Fruit fly (Drosophila melanogaster) whole organism, embryonic: ENCODE measurements around the gene CG43915.

Experiments
- Ada2b ChIP-seq: fragments of 200-800 bp; sonication (Bioruptor generic); IDR thresholded peaks from 2 replicates; pipeline ENCODE4 v1.3.6; 2022; ENCODE audit warnings: missing biosample characterization, missing genetic modification characterization
- Atf3 ChIP-seq: fragments of 200-800 bp; sonication (Bioruptor generic); optimal IDR thresholded peaks from 3 replicates; lab custom pipeline; 2016; ENCODE audit warnings: missing biosample characterization, missing genetic modification characterization
- Awh ChIP-seq: fragments of 200-800 bp; sonication (Bioruptor generic); IDR thresholded peaks from 2 replicates; pipeline ENCODE4, ENCODE4 v1.3.6; 2022; ENCODE audit warnings: missing biosample characterization, missing genetic modification characterization
- CG10462 ChIP-seq: fragments of 200-800 bp; sonication (Bioruptor generic); optimal IDR thresholded peaks from 2 replicates; lab custom pipeline; 2016; ENCODE audit warnings: missing biosample characterization, missing genetic modification characterization
- CG10654 ChIP-seq: fragments of 200-800 bp; sonication (Bioruptor generic); optimal IDR thresholded peaks from 2 replicates; lab custom pipeline; 2016; ENCODE audit warnings: missing biosample characterization, missing genetic modification characterization
- CG11398 ChIP-seq: fragments of 200-800 bp; sonication (Bioruptor generic); optimal IDR thresholded peaks from 2 replicates; lab custom pipeline; 2016; ENCODE audit warnings: missing biosample characterization, missing genetic modification characterization
- CG12104 ChIP-seq: fragments of 200-800 bp; sonication (Bioruptor generic); optimal IDR thresholded peaks from 3 replicates; lab custom pipeline; 2016; ENCODE audit warnings: missing biosample characterization, missing genetic modification characterization
- CG13424 ChIP-seq: fragments of 200-800 bp; sonication (Bioruptor generic); optimal IDR thresholded peaks from 2 replicates; lab custom pipeline; 2019; ENCODE audit warnings: missing biosample characterization, mild to moderate bottlenecking, missing genetic modification characterization, moderate library complexity
- CG13624 ChIP-seq: fragments of 200-800 bp; sonication (Bioruptor generic); optimal IDR thresholded peaks from 2 replicates; lab custom pipeline; 2016; ENCODE audit warnings: missing biosample characterization, missing genetic modification characterization
- CG14050 ChIP-seq: fragments of 200-800 bp; sonication (Bioruptor generic); IDR thresholded peaks from 3 replicates; pipeline ENCODE4 v1.3.6; 2022; ENCODE audit warnings: missing biosample characterization, missing genetic modification characterization
- CG15514 ChIP-seq: fragments of 200-800 bp; sonication (Bioruptor generic); optimal IDR thresholded peaks from 3 replicates; lab custom pipeline; 2017; ENCODE audit warnings: missing biosample characterization, missing genetic modification characterization, mild to moderate bottlenecking, moderate library complexity, missing genetic modification reagents
- CG17912 ChIP-seq: fragments of 200-800 bp; sonication (Bioruptor generic); optimal IDR thresholded peaks from 2 replicates; lab custom pipeline; 2018; ENCODE audit warnings: missing biosample characterization, mild to moderate bottlenecking, missing genetic modification characterization
- CG18011 ChIP-seq: fragments of 200-800 bp; sonication (Bioruptor generic); optimal IDR thresholded peaks from 2 replicates; lab custom pipeline; 2017; ENCODE audit warnings: missing biosample characterization, missing genetic modification characterization, mild to moderate bottlenecking, moderate library complexity, missing genotype
- CG18764 ChIP-seq: fragments of 200-800 bp; sonication (Bioruptor generic); optimal IDR thresholded peaks from 3 replicates; lab custom pipeline; 2016; ENCODE audit warnings: missing biosample characterization, missing genetic modification characterization
- CG3838 ChIP-seq: fragments of 200-800 bp; sonication (Bioruptor generic); optimal IDR thresholded peaks from 3 replicates; lab custom pipeline; 2016; ENCODE audit warnings: missing biosample characterization, missing genetic modification characterization
- CG4424 ChIP-seq: fragments of 200-800 bp; sonication (Bioruptor generic); optimal IDR thresholded peaks from 3 replicates; lab custom pipeline; 2016; ENCODE audit warnings: missing biosample characterization, missing genetic modification characterization
- CG4730 ChIP-seq: fragments of 200-800 bp; sonication (Bioruptor generic); IDR thresholded peaks from 2 replicates; pipeline ENCODE4 v1.3.6; 2022; ENCODE audit warnings: missing biosample characterization, missing genetic modification characterization
- CG7372 ChIP-seq: fragments of 200-800 bp; sonication (Bioruptor generic); IDR thresholded peaks from 2 replicates; pipeline ENCODE4 v1.3.6; 2022; ENCODE audit warnings: missing biosample characterization, missing genetic modification characterization
- CG7963 ChIP-seq: fragments of 200-800 bp; sonication (Bioruptor generic); IDR thresholded peaks from 3 replicates; pipeline ENCODE4 v1.3.6; 2022; ENCODE audit warnings: missing biosample characterization, missing genetic modification characterization; ENCODE audit not compliant: partially characterized antibody
- CHES-1-like ChIP-seq: fragments of 200-800 bp; sonication (Bioruptor generic); optimal IDR thresholded peaks from 2 replicates; lab custom pipeline; 2016; ENCODE audit warnings: missing biosample characterization, missing genetic modification characterization
- Doc2 ChIP-seq: fragments of 200-800 bp; sonication (Bioruptor generic); IDR thresholded peaks from 2 replicates; pipeline ENCODE4 v1.3.6; 2022; ENCODE audit warnings: missing biosample characterization, missing genetic modification characterization
- Doc3 ChIP-seq: fragments of 200-800 bp; sonication (Bioruptor generic); IDR thresholded peaks from 3 replicates; pipeline ENCODE4 v1.3.6; 2022; ENCODE audit warnings: missing biosample characterization, missing genetic modification characterization; ENCODE audit not compliant: partially characterized antibody
- Fer1 ChIP-seq: fragments of 200-800 bp; sonication (Bioruptor generic); optimal IDR thresholded peaks from 2 replicates; lab custom pipeline; 2017; ENCODE audit warnings: missing biosample characterization, mild to moderate bottlenecking, missing genetic modification characterization
- H2.0 ChIP-seq: fragments of 200-800 bp; sonication (Bioruptor generic); IDR thresholded peaks from 2 replicates; pipeline ENCODE4 v1.3.6; 2022; ENCODE audit warnings: missing biosample characterization, missing genetic modification characterization
- HLH4C ChIP-seq: fragments of 200-800 bp; sonication (Bioruptor generic); IDR thresholded peaks from 3 replicates; pipeline ENCODE4 v1.3.6; 2022; ENCODE audit warnings: missing biosample characterization, missing genetic modification characterization; ENCODE audit not compliant: partially characterized antibody
- HLH54F ChIP-seq: fragments of 200-800 bp; sonication (Bioruptor generic); optimal IDR thresholded peaks from 3 replicates; lab custom pipeline; 2016; ENCODE audit warnings: missing biosample characterization, missing genetic modification characterization
- HmgZ ChIP-seq: fragments of 200-800 bp; sonication (Bioruptor generic); optimal IDR thresholded peaks from 2 replicates; lab custom pipeline; 2018; ENCODE audit warnings: missing biosample characterization, mild to moderate bottlenecking, missing genetic modification characterization
- MBD-R2 ChIP-seq: fragments of 200-800 bp; sonication (Bioruptor generic); IDR thresholded peaks from 2 replicates; pipeline ENCODE4 v1.3.6; 2022; ENCODE audit warnings: missing biosample characterization, missing genetic modification characterization
- Oaz ChIP-seq: fragments of 200-800 bp; sonication (Bioruptor generic); IDR thresholded peaks from 2 replicates; pipeline ENCODE4 v1.3.6; 2022; ENCODE audit warnings: missing biosample characterization, missing genetic modification characterization
- Sry-δ ChIP-seq: fragments of 200-800 bp; sonication (Bioruptor generic); optimal IDR thresholded peaks from 2 replicates; lab custom pipeline; 2016; ENCODE audit warnings: missing biosample characterization, missing genetic modification characterization
- Tbp ChIP-seq: fragments of >200 bp; optimal IDR thresholded peaks from 2 replicates; lab custom pipeline; 2018; ENCODE audit warnings: missing biosample characterization, missing genetic modification characterization
- Xrp1 ChIP-seq: fragments of 200-800 bp; sonication (Bioruptor generic); IDR thresholded peaks from 2 replicates; pipeline ENCODE4 v1.3.6; 2022; ENCODE audit warnings: missing biosample characterization, missing genetic modification characterization
- ase ChIP-seq: fragments of 200-800 bp; sonication (Bioruptor generic); IDR thresholded peaks from 3 replicates; pipeline ENCODE4 v1.3.6; 2022; ENCODE audit warnings: missing biosample characterization, missing genetic modification characterization
- ash1 ChIP-seq: fragments of 200-800 bp; sonication (Bioruptor generic); optimal IDR thresholded peaks from 2 replicates; lab custom pipeline; 2018; ENCODE audit warnings: missing biosample characterization, mild to moderate bottlenecking, missing genetic modification characterization
- cad ChIP-seq: fragments of >200 bp; optimal IDR thresholded peaks from 2 replicates; lab custom pipeline; 2017; ENCODE audit warnings: missing biosample characterization, missing genetic modification characterization
- crc ChIP-seq: fragments of 200-800 bp; sonication (Bioruptor generic); optimal IDR thresholded peaks from 2 replicates; lab custom pipeline; 2016; ENCODE audit warnings: missing biosample characterization, missing genetic modification characterization
- crp ChIP-seq, 2 experiments: fragments of 200-800 bp; sonication (Bioruptor generic); optimal IDR thresholded peaks; 2 replicates in 1 of 2; 3 replicates in 1 of 2; lab custom pipeline; 2017; ENCODE audit warnings: missing biosample characterization in 2 of 2, missing genetic modification characterization in 2 of 2, mild to moderate bottlenecking in 1 of 2, moderate library complexity in 1 of 2
- dm ChIP-seq: fragments of 200-800 bp; sonication (Bioruptor generic); optimal IDR thresholded peaks from 3 replicates; lab custom pipeline; 2016; ENCODE audit warnings: missing biosample characterization, missing genetic modification characterization
- en ChIP-seq: fragments of 200-800 bp; sonication (Bioruptor generic); optimal IDR thresholded peaks from 2 replicates; lab custom pipeline; 2016; ENCODE audit warnings: missing biosample characterization, missing genetic modification characterization
- fd102C ChIP-seq: fragments of 200-800 bp; sonication (Bioruptor generic); optimal IDR thresholded peaks from 2 replicates; lab custom pipeline; 2018; ENCODE audit warnings: missing biosample characterization, mild to moderate bottlenecking, missing genetic modification characterization, moderate library complexity
- grau ChIP-seq: fragments of 200-800 bp; optimal IDR thresholded peaks from 3 replicates; lab custom pipeline; 2019; ENCODE audit warnings: missing biosample characterization, mild to moderate bottlenecking, missing genetic modification characterization, moderate library complexity
- hb ChIP-seq: fragments of 200-800 bp; sonication (Bioruptor generic); IDR thresholded peaks from 3 replicates; pipeline ENCODE4 v1.3.6; 2022; ENCODE audit warnings: missing biosample characterization, missing genetic modification characterization; ENCODE audit not compliant: partially characterized antibody
- klu ChIP-seq: fragments of 200-800 bp; sonication (Bioruptor generic); IDR thresholded peaks from 2 replicates; pipeline ENCODE4 v1.3.6; 2022; ENCODE audit warnings: missing biosample characterization, missing genetic modification characterization
- lmd ChIP-seq: fragments of 200-800 bp; sonication (Bioruptor generic); IDR thresholded peaks from 2 replicates; pipeline ENCODE4 v1.3.6; 2022; ENCODE audit warnings: missing biosample characterization, missing genetic modification characterization
- nerfin-2 ChIP-seq: fragments of 200-800 bp; sonication (Bioruptor generic); IDR thresholded peaks from 2 replicates; pipeline ENCODE4 v1.3.6; 2022; ENCODE audit warnings: missing biosample characterization, missing genetic modification characterization; ENCODE audit not compliant: partially characterized antibody
- pfk ChIP-seq: fragments of 200-800 bp; sonication (Bioruptor generic); optimal IDR thresholded peaks from 2 replicates; lab custom pipeline; 2018; ENCODE audit warnings: missing biosample characterization, mild to moderate bottlenecking, missing genetic modification characterization, moderate library complexity
- pum ChIP-seq: fragments of 200-800 bp; sonication (Bioruptor generic); optimal IDR thresholded peaks from 2 replicates; lab custom pipeline; 2016; ENCODE audit warnings: missing biosample characterization, missing genetic modification characterization
- sisA ChIP-seq: fragments of 200-800 bp; sonication (Bioruptor generic); IDR thresholded peaks from 2 replicates; pipeline ENCODE4 v1.3.6; 2022; ENCODE audit warnings: missing biosample characterization, missing genetic modification characterization
- slbo ChIP-seq: fragments of 200-800 bp; sonication (Bioruptor generic); IDR thresholded peaks from 2 replicates; pipeline ENCODE4 v1.3.6; 2022; ENCODE audit warnings: missing biosample characterization, missing genetic modification characterization
- vnd ChIP-seq: fragments of 200-800 bp; sonication (Bioruptor generic); IDR thresholded peaks from 3 replicates; pipeline ENCODE4 v1.3.6; 2022; ENCODE audit warnings: missing biosample characterization, missing genetic modification characterization; ENCODE audit not compliant: partially characterized antibody

Gene CG43915

DNA sequence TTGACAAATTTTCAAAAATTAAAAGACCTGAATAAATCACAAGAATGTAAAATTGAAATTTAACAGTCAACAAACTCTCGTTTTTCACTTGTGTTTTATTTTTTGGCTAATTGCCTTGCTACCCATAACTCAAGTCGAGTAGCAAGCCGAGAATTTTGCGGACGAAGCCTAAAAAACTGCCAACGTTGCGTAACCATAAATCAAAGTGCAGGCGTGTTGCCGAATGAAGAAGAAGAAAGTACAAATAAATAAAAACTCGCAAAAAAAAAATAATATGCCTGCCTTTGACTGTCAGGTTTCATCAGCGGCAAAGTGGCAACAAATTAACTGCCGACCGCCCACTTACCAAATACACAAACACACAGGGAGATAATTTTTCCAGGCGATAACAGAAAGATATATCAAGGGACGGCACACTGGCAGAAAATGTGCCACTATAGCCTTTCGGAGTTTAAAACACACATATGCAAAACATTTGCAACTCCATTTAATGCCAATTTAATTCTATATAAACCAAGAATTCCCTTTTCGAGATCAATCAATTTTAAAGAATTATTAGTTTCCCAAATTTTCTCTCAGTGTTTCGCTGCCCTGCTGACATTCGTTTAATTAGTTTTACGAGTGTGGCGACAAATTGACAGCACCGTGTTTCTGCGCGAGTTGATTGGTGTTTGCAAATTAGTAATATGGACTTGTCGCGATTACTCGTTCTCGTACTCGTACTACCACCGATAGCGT lies 44.3 kb upstream of the CG43915 start (continued):
- TF ChIP-seq MBD-R2 (GFP tag; lab: Robert Waterston, UW): peak; percentile 83; the same call in 1 of the 2 replicates
- TF ChIP-seq nerfin-2: no peak
- TF ChIP-seq lmd (GFP tag; lab: Robert Waterston, UW): peak; percentile 88
- TF ChIP-seq CG17912 (GFP tag; lab: Kevin White, UChicago): peak; percentile 20
- peak; percentile 93 for TF ChIP-seq HLH54F (GFP tag; lab: Kevin White, UChicago)
- TF ChIP-seq CG4424: peak; percentile 63
- TF ChIP-seq Oaz (GFP tag; lab: Robert Waterston, UW): peak; percentile 86
- peak; percentile 84 for TF ChIP-seq Xrp1 (GFP tag; lab: Robert Waterston, UW)
- peak; percentile 93 for TF ChIP-seq Fer1 (GFP tag; lab: Kevin White, UChicago)
- peak; percentile 43 for TF ChIP-seq Sry-δ (GFP tag; lab: Kevin White, UChicago)
- peak; percentile 95 for TF ChIP-seq CG13624 (GFP tag; lab: Kevin White, UChicago)
- peak; percentile 50 for TF ChIP-seq CG3838 (GFP tag; lab: Kevin White, UChicago)
- peak; percentile 79 for TF ChIP-seq klu (GFP tag; lab: Robert Waterston, UW)
- peak; percentile 90 for TF ChIP-seq CG13424 (tag; lab: Kevin White, UChicago)
- no peak for TF ChIP-seq hb (GFP tag; lab: Robert Waterston, UW)
- TF ChIP-seq dm: peak; percentile 63
- TF ChIP-seq pfk (GFP tag; lab: Kevin White, UChicago): no peak
- no peak for TF ChIP-seq Tbp (GFP tag; lab: Kevin White, UChicago)
- TF ChIP-seq en (GFP tag; lab: Kevin White, UChicago): peak; percentile 41
- TF ChIP-seq grau (tag; lab: Kevin White, UChicago): peak; percentile 89
- peak; percentile 69 for TF ChIP-seq pum (GFP tag; lab: Kevin White, UChicago)
- peak; percentile 70 for TF ChIP-seq Awh
- peak; percentile 54 for TF ChIP-seq CG10462 (GFP tag; lab: Kevin White, UChicago)
- TF ChIP-seq CG4730: peak; percentile 83
- TF ChIP-seq Doc3 (GFP tag; lab: Robert Waterston, UW): no peak
- no peak for TF ChIP-seq vnd (GFP tag; lab: Robert Waterston, UW)
- TF ChIP-seq H2.0 (GFP tag; lab: Robert Waterston, UW): peak; percentile 80
- peak in 1 of 2 experiments; percentile 37 for TF ChIP-seq crp (GFP tag; optimal IDR thresholded peaks at IDR 0.05; lab: Kevin White, UChicago)
- no peak for TF ChIP-seq CG7963 (GFP tag; lab: Robert Waterston, UW)
- TF ChIP-seq CG7372 (GFP tag; lab: Robert Waterston, UW): peak; percentile 83
- TF ChIP-seq ase: peak; percentile 76; the same call in 1 of the 3 replicates
- TF ChIP-seq CG18011 (GFP tag; lab: Kevin White, UChicago): peak; percentile 69
- TF ChIP-seq Atf3 (GFP tag; lab: Kevin White, UChicago): peak; percentile 64
- TF ChIP-seq CG11398 (GFP tag; lab: Kevin White, UChicago): peak; percentile 73
- peak; percentile 82 for TF ChIP-seq crc (GFP tag; lab: Kevin White, UChicago)
- TF ChIP-seq cad (GFP tag; lab: Kevin White, UChicago): no peak
- TF ChIP-seq ash1: peak; percentile 9
- TF ChIP-seq fd102C: no peak
- TF ChIP-seq Ada2b: peak; percentile 85
- peak; percentile 50; the same call in 1 of the 2 replicates for TF ChIP-seq Doc2 (GFP tag; lab: Robert Waterston, UW)
- peak; percentile 90 for TF ChIP-seq CHES-1-like (GFP tag; lab: Kevin White, UChicago)
- TF ChIP-seq slbo (GFP tag; lab: Robert Waterston, UW): peak; percentile 97
- TF ChIP-seq CG10654 (GFP tag; lab: Kevin White, UChicago): peak; percentile 52
- peak; percentile 43 for TF ChIP-seq CG18764 (GFP tag; lab: Kevin White, UChicago)
- TF ChIP-seq CG12104 (GFP tag; lab: Kevin White, UChicago): peak; percentile 76
- TF ChIP-seq sisA (GFP tag; lab: Robert Waterston, UW): peak; percentile 87
- no peak for TF ChIP-seq HLH4C (GFP tag; lab: Robert Waterston, UW)
- TF ChIP-seq CG14050 (GFP tag; lab: Robert Waterston, UW): peak; percentile 82
- peak; percentile 95 for TF ChIP-seq HmgZ (tag; lab: Kevin White, UChicago)
- TF ChIP-seq CG15514 (GFP tag; lab: Kevin White, UChicago): peak; percentile 83
